Worm (Caenorhabditis elegans): ENCODE data around the gene K09A9.6.

ce11 chrX:15533260-15533659 lies 43.8 kb upstream of the K09A9.6 start:
- no peak for TF ChIP-seq pha-4 (tag; optimal IDR thresholded peaks at IDR 0.05)
- TF ChIP-seq fkh-6 (tag; optimal IDR thresholded peaks at IDR 0.05): no peak
- no peak for TF ChIP-seq rnt-1 (tag; optimal IDR thresholded peaks at IDR 0.05)
- no peak for TF ChIP-seq ceh-14 (tag; optimal IDR thresholded peaks at IDR 0.05)
- TF ChIP-seq fkh-10 (GFP tag; optimal IDR thresholded peaks at IDR 0.05): no peak
- no peak for TF ChIP-seq pqm-1 (tag; optimal IDR thresholded peaks at IDR 0.05)
- TF ChIP-seq hlh-30 (tag; optimal IDR thresholded peaks at IDR 0.05; ENCODE audit: insufficient read depth): no peak
- TF ChIP-seq nhr-11 (tag; optimal IDR thresholded peaks at IDR 0.05): no peak
